Fruit fly (Drosophila melanogaster) whole organism, embryonic: ENCODE results near the gene Try29F.

Experiments used
- CG10147 ChIP-seq: fragments of 200-800 bp; sonication (Bioruptor generic); optimal IDR thresholded peaks from 2 replicates; lab custom pipeline; 2019; ENCODE audit warnings: missing biosample characterization, mild to moderate bottlenecking, missing genetic modification characterization, moderate library complexity
- CG10431 ChIP-seq: fragments of 200-800 bp; sonication (Bioruptor generic); optimal IDR thresholded peaks from 3 replicates; lab custom pipeline; 2018; ENCODE audit warnings: missing biosample characterization, mild to moderate bottlenecking, missing genetic modification characterization
- CG10565 ChIP-seq: fragments of 200-800 bp; sonication (Bioruptor generic); optimal IDR thresholded peaks from 3 replicates; lab custom pipeline; 2016; ENCODE audit warnings: missing biosample characterization, mild to moderate bottlenecking, missing genetic modification characterization
- CG11093 ChIP-seq: fragments of 200-800 bp; sonication (Bioruptor generic); IDR thresholded peaks from 3 replicates; pipeline ENCODE4 v1.3.6; 2022; ENCODE audit warnings: missing biosample characterization, missing genetic modification characterization
- CG12155 ChIP-seq: fragments of 200-800 bp; sonication (Bioruptor generic); optimal IDR thresholded peaks from 3 replicates; lab custom pipeline; 2016; ENCODE audit warnings: missing biosample characterization, missing genetic modification characterization
- CG12299 ChIP-seq: fragments of 200-800 bp; sonication (Bioruptor generic); optimal IDR thresholded peaks from 2 replicates; lab custom pipeline; 2018; ENCODE audit warnings: missing biosample characterization, mild to moderate bottlenecking, missing genetic modification characterization
- CG12942 ChIP-seq: fragments of 200-800 bp; sonication (Bioruptor generic); optimal IDR thresholded peaks from 3 replicates; lab custom pipeline; 2016; ENCODE audit warnings: missing biosample characterization, missing genetic modification characterization
- CG14014 ChIP-seq: fragments of 200-800 bp; sonication (Bioruptor generic); IDR thresholded peaks from 2 replicates; pipeline ENCODE4 v1.3.6; 2022; ENCODE audit warnings: missing biosample characterization, missing genetic modification characterization
- CG14710 ChIP-seq: fragments of 200-800 bp; sonication (Bioruptor generic); optimal IDR thresholded peaks from 3 replicates; lab custom pipeline; 2019; ENCODE audit warnings: missing biosample characterization, mild to moderate bottlenecking, missing genetic modification characterization, moderate library complexity
- CG1529 ChIP-seq: fragments of 200-800 bp; sonication (Bioruptor generic); optimal IDR thresholded peaks from 3 replicates; lab custom pipeline; 2018; ENCODE audit warnings: missing biosample characterization, missing genetic modification characterization
- CG15479 ChIP-seq: fragments of 200-800 bp; sonication (Bioruptor generic); optimal IDR thresholded peaks from 3 replicates; lab custom pipeline; 2019; ENCODE audit warnings: missing biosample characterization, mild to moderate bottlenecking, missing genetic modification characterization, moderate library complexity
- CG16779 ChIP-seq: fragments of 200-800 bp; sonication (Bioruptor generic); IDR thresholded peaks from 2 replicates; pipeline ENCODE4 v1.3.6; 2022; ENCODE audit warnings: missing biosample characterization, missing genetic modification characterization
- CG17328 ChIP-seq: fragments of 200-800 bp; sonication (Bioruptor generic); IDR thresholded peaks from 2 replicates; pipeline ENCODE4 v1.3.6; 2022; ENCODE audit warnings: missing biosample characterization, missing genetic modification characterization
- CG18619 ChIP-seq: fragments of 200-800 bp; sonication (Bioruptor generic); optimal IDR thresholded peaks from 3 replicates; lab custom pipeline; 2017; ENCODE audit warnings: missing biosample characterization, mild to moderate bottlenecking, missing genetic modification characterization
- CG32532 ChIP-seq: fragments of 200-800 bp; sonication (Bioruptor generic); IDR thresholded peaks from 2 replicates; pipeline ENCODE4 v1.3.6; 2022; ENCODE audit warnings: missing biosample characterization, missing genetic modification characterization
- CG3847 ChIP-seq: fragments of 200-800 bp; sonication (Bioruptor generic); IDR thresholded peaks from 2 replicates; pipeline ENCODE4 v1.3.6; 2022; ENCODE audit warnings: missing biosample characterization, missing genetic modification characterization
- CG4360 ChIP-seq: fragments of 200-800 bp; sonication (Bioruptor generic); IDR thresholded peaks from 2 replicates; pipeline ENCODE4 v1.3.6; 2022; ENCODE audit warnings: missing biosample characterization, missing genetic modification characterization
- CG6175 ChIP-seq: fragments of 200-800 bp; sonication (Bioruptor generic); IDR thresholded peaks from 3 replicates; pipeline ENCODE4 v1.3.6; 2022; ENCODE audit warnings: missing biosample characterization, missing genetic modification characterization
- CG6654 ChIP-seq: fragments of 200-800 bp; sonication (Bioruptor generic); optimal IDR thresholded peaks from 2 replicates; lab custom pipeline; 2017; ENCODE audit warnings: missing biosample characterization, mild to moderate bottlenecking, missing genetic modification characterization
- CG6689 ChIP-seq: fragments of 200-800 bp; sonication (Bioruptor generic); IDR thresholded peaks from 2 replicates; pipeline ENCODE4 v1.3.6; 2022; ENCODE audit warnings: missing biosample characterization, missing genetic modification characterization
- CG7928 ChIP-seq: fragments of 200-800 bp; sonication (Bioruptor generic); optimal IDR thresholded peaks from 2 replicates; lab custom pipeline; 2017; ENCODE audit warnings: missing biosample characterization, mild to moderate bottlenecking, missing genetic modification characterization
- CG8388 ChIP-seq: fragments of 200-800 bp; sonication (Bioruptor generic); optimal IDR thresholded peaks from 2 replicates; lab custom pipeline; 2019; ENCODE audit warnings: missing biosample characterization, mild to moderate bottlenecking, missing genetic modification characterization, moderate library complexity
- CG8924 ChIP-seq: fragments of 200-800 bp; optimal IDR thresholded peaks from 3 replicates; lab custom pipeline; 2019; ENCODE audit warnings: missing biosample characterization, mild to moderate bottlenecking, missing genetic modification characterization, moderate library complexity
- HLH4C ChIP-seq: fragments of 200-800 bp; sonication (Bioruptor generic); IDR thresholded peaks from 3 replicates; pipeline ENCODE4 v1.3.6; 2022; ENCODE audit warnings: missing biosample characterization, missing genetic modification characterization; ENCODE audit not compliant: partially characterized antibody
- Max ChIP-seq: fragments of 200-800 bp; sonication (Bioruptor generic); optimal IDR thresholded peaks from 2 replicates; lab custom pipeline; 2016; ENCODE audit warnings: missing biosample characterization, mild to moderate bottlenecking, missing genetic modification characterization
- Neu2 ChIP-seq: fragments of 200-800 bp; sonication (Bioruptor generic); optimal IDR thresholded peaks from 3 replicates; lab custom pipeline; 2016; ENCODE audit warnings: missing biosample characterization, missing genetic modification characterization, borderline replicate concordance
- Oli ChIP-seq: fragments of 200-800 bp; sonication (Bioruptor generic); optimal IDR thresholded peaks from 2 replicates; lab custom pipeline; 2018; ENCODE audit warnings: missing biosample characterization, mild to moderate bottlenecking, missing genetic modification characterization, moderate library complexity
- Poxn ChIP-seq: fragments of 200-800 bp; sonication (Bioruptor generic); IDR thresholded peaks from 2 replicates; pipeline ENCODE4 v1.3.6; 2022; ENCODE audit warnings: missing biosample characterization, missing genetic modification characterization
- Spps ChIP-seq: fragments of 200-800 bp; sonication (Bioruptor generic); optimal IDR thresholded peaks from 2 replicates; lab custom pipeline; 2018; ENCODE audit warnings: missing biosample characterization, mild to moderate bottlenecking, missing genetic modification characterization
- btn ChIP-seq: fragments of 200-800 bp; sonication (Bioruptor generic); optimal IDR thresholded peaks from 2 replicates; lab custom pipeline; 2016; ENCODE audit warnings: missing biosample characterization, missing genetic modification characterization
- cad ChIP-seq: fragments of >200 bp; optimal IDR thresholded peaks from 2 replicates; lab custom pipeline; 2017; ENCODE audit warnings: missing biosample characterization, missing genetic modification characterization
- chm ChIP-seq: fragments of 200-800 bp; sonication (Bioruptor generic); IDR thresholded peaks from 2 replicates; pipeline ENCODE4 v1.3.6; 2022; ENCODE audit warnings: missing biosample characterization, missing genetic modification characterization
- crol ChIP-seq: fragments of 200-800 bp; sonication (Bioruptor generic); IDR thresholded peaks from 2 replicates; pipeline ENCODE4 v1.3.6; 2022; ENCODE audit warnings: missing biosample characterization, missing genetic modification characterization
- dm ChIP-seq: fragments of 200-800 bp; sonication (Bioruptor generic); optimal IDR thresholded peaks from 3 replicates; lab custom pipeline; 2016; ENCODE audit warnings: missing biosample characterization, missing genetic modification characterization
- dpn ChIP-seq, 2 experiments: fragments of 200-800 bp; sonication (Bioruptor generic); optimal IDR thresholded peaks; 3 replicates each; lab custom pipeline; 2016; ENCODE audit warnings: missing biosample characterization in 2 of 2, missing genetic modification characterization in 2 of 2
- ewg ChIP-seq: fragments of 200-800 bp; sonication (Bioruptor generic); optimal IDR thresholded peaks from 3 replicates; lab custom pipeline; 2017; ENCODE audit warnings: mild to moderate bottlenecking, missing biosample characterization, missing genetic modification reagents, missing genetic modification characterization
- gcm2 ChIP-seq: fragments of 200-800 bp; sonication (Bioruptor generic); optimal IDR thresholded peaks from 2 replicates; lab custom pipeline; 2016; ENCODE audit warnings: missing biosample characterization, missing genetic modification characterization
- gro ChIP-seq: fragments of 200-800 bp; sonication (Bioruptor generic); optimal IDR thresholded peaks from 2 replicates; lab custom pipeline; 2016; ENCODE audit warnings: missing biosample characterization, missing genetic modification characterization
- gsb-n ChIP-seq: fragments of 200-800 bp; sonication (Bioruptor generic); optimal IDR thresholded peaks from 3 replicates; lab custom pipeline; 2018; ENCODE audit warnings: missing biosample characterization, mild to moderate bottlenecking, missing genetic modification characterization
- hbn ChIP-seq: fragments of 200-800 bp; sonication (Bioruptor generic); IDR thresholded peaks from 2 replicates; pipeline ENCODE4 v1.3.6; 2022; ENCODE audit warnings: missing biosample characterization, missing genetic modification characterization; ENCODE audit not compliant: partially characterized antibody
- lmd ChIP-seq: fragments of 200-800 bp; sonication (Bioruptor generic); IDR thresholded peaks from 2 replicates; pipeline ENCODE4 v1.3.6; 2022; ENCODE audit warnings: missing biosample characterization, missing genetic modification characterization
- lola ChIP-seq, 3 experiments: fragments of >200 bp in 2 of 3; fragments of 200-800 bp in 1 of 3; sonication (Bioruptor generic) in 1 of 3; optimal IDR thresholded peaks; 2 replicates each; lab custom pipeline; 2017 to 2019; ENCODE audit warnings: missing biosample characterization in 3 of 3, missing genetic modification characterization in 3 of 3, mild to moderate bottlenecking in 1 of 3, moderate library complexity in 1 of 3
- p53 ChIP-seq: fragments of 200-800 bp; sonication (Bioruptor generic); optimal IDR thresholded peaks from 2 replicates; lab custom pipeline; 2016; ENCODE audit warnings: missing biosample characterization, missing genetic modification characterization
- pfk ChIP-seq: fragments of 200-800 bp; sonication (Bioruptor generic); optimal IDR thresholded peaks from 2 replicates; lab custom pipeline; 2018; ENCODE audit warnings: missing biosample characterization, mild to moderate bottlenecking, missing genetic modification characterization, moderate library complexity
- psq ChIP-seq: fragments of 200-800 bp; sonication (Bioruptor generic); optimal IDR thresholded peaks from 2 replicates; lab custom pipeline; 2017; ENCODE audit warnings: missing biosample characterization, missing genetic modification characterization
- repo ChIP-seq: fragments of 200-800 bp; sonication (Bioruptor generic); optimal IDR thresholded peaks from 2 replicates; lab custom pipeline; 2016; ENCODE audit warnings: missing biosample characterization, missing genetic modification characterization
- sna ChIP-seq: fragments of 200-800 bp; sonication (Bioruptor generic); IDR thresholded peaks from 2 replicates; pipeline ENCODE4 v1.3.6; 2022; ENCODE audit warnings: missing biosample characterization, missing genetic modification characterization; ENCODE audit not compliant: partially characterized antibody
- sqz ChIP-seq: fragments of 200-800 bp; sonication (Bioruptor generic); optimal IDR thresholded peaks from 3 replicates; lab custom pipeline; 2018; ENCODE audit warnings: missing biosample characterization, mild to moderate bottlenecking, missing genetic modification characterization
- trh ChIP-seq: fragments of 200-800 bp; sonication (Bioruptor generic); optimal IDR thresholded peaks from 2 replicates; lab custom pipeline; 2016; ENCODE audit warnings: missing biosample characterization, missing genetic modification characterization
- usp ChIP-seq: fragments of >200 bp; optimal IDR thresholded peaks from 2 replicates; lab custom pipeline; 2017; ENCODE audit warnings: missing biosample characterization, missing genetic modification characterization
- vfl ChIP-seq: fragments of 200-800 bp; sonication (Bioruptor generic); optimal IDR thresholded peaks from 2 replicates; lab custom pipeline; 2016; ENCODE audit warnings: missing biosample characterization, missing genetic modification characterization

Gene Try29F

DNA sequence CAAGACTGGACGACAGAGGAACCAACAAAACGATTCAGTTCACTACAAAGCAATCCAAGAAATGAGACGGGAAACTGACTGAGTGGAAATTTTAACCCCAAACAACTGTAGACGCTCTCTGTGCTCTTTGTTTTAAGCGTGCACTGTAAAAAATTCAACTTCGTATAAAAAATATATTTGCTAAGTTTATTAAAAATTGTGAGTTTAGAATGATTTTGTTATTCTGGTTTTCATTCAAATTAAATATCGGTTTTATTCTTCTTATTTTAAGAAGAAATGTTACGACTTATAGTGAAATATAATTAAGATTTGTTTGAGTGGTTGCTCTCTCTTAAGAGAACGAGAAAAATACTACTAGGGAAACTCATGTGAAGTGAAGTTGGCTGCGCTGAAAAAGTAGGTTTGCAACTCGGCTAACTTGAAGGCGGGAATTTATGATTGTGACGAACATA lies 40.3 kb upstream of the Try29F start:
- peak; percentile 95 for TF ChIP-seq CG12155
- TF ChIP-seq btn (GFP tag; lab: Kevin White, UChicago): peak; percentile 73
- TF ChIP-seq hbn: no peak; the same call in 1 of the 2 replicates
- peak; percentile 96 for TF ChIP-seq CG3847 (GFP tag; lab: Robert Waterston, UW)
- peak; percentile 60 for TF ChIP-seq CG10431 (GFP tag; lab: Kevin White, UChicago)
- TF ChIP-seq sna (GFP tag; lab: Robert Waterston, UW): peak; percentile 18; the same call in 1 of the 2 replicates
- peak; percentile 95 for TF ChIP-seq CG11093
- TF ChIP-seq gro (GFP tag; lab: Kevin White, UChicago): peak; percentile 68
- no peak for TF ChIP-seq usp (GFP tag; lab: Kevin White, UChicago)
- TF ChIP-seq pfk (GFP tag; lab: Kevin White, UChicago): peak; percentile 37
- peak; percentile 84 for TF ChIP-seq CG1529 (GFP tag; lab: Kevin White, UChicago)
- peak; percentile 96 for TF ChIP-seq gcm2
- TF ChIP-seq crol (GFP tag; lab: Robert Waterston, UW): peak; percentile 85
- peak; percentile 97 for TF ChIP-seq CG8924 (tag; lab: Kevin White, UChicago)
- peak; percentile 90 for TF ChIP-seq CG16779 (GFP tag; lab: Robert Waterston, UW)
- peak; percentile 88 for TF ChIP-seq dm (GFP tag; lab: Kevin White, UChicago)
- TF ChIP-seq CG6654 (GFP tag; lab: Kevin White, UChicago): peak; percentile 59
- peak; percentile 3 for TF ChIP-seq CG15479 (GFP tag; lab: Kevin White, UChicago)
- TF ChIP-seq dpn (GFP tag; optimal IDR thresholded peaks at IDR 0.05; lab: Kevin White, UChicago): peak; percentile 91 to 97
- peak; percentile 94 for TF ChIP-seq CG8388 (GFP tag; lab: Kevin White, UChicago)
- TF ChIP-seq lmd (GFP tag; lab: Robert Waterston, UW): peak; percentile 97
- peak; percentile 47 for TF ChIP-seq sqz (GFP tag; lab: Kevin White, UChicago)
- peak; percentile 98 for TF ChIP-seq CG6689 (GFP tag; lab: Robert Waterston, UW)
- TF ChIP-seq CG12299 (tag; lab: Kevin White, UChicago): peak; percentile 93
- TF ChIP-seq HLH4C: no peak
- peak; percentile 81 for TF ChIP-seq CG10147 (GFP tag; lab: Kevin White, UChicago)
- TF ChIP-seq CG32532 (GFP tag; lab: Robert Waterston, UW): peak; percentile 97
- TF ChIP-seq CG17328: peak; percentile 99
- TF ChIP-seq Oli (tag; lab: Kevin White, UChicago): peak; percentile 91
- TF ChIP-seq ewg (GFP tag; lab: Kevin White, UChicago): peak; percentile 81
- peak; percentile 94 for TF ChIP-seq CG14710
- TF ChIP-seq gsb-n (tag; lab: Kevin White, UChicago): peak; percentile 95
- TF ChIP-seq vfl (GFP tag; lab: Kevin White, UChicago): peak; percentile 75
- peak; percentile 82 for TF ChIP-seq Max (GFP tag; lab: Kevin White, UChicago)
- TF ChIP-seq cad (GFP tag; lab: Kevin White, UChicago): no peak
- peak; percentile 98 for TF ChIP-seq chm
- TF ChIP-seq CG14014: peak; percentile 96
- peak; percentile 73 for TF ChIP-seq Poxn (GFP tag; lab: Robert Waterston, UW)
- peak; percentile 92 for TF ChIP-seq Spps (tag; lab: Kevin White, UChicago)
- peak; percentile 34 for TF ChIP-seq CG10565 (GFP tag; lab: Kevin White, UChicago)
- peak; percentile 90 for TF ChIP-seq psq (GFP tag; lab: Kevin White, UChicago)
- peak; percentile 86 for TF ChIP-seq p53 (GFP tag; lab: Kevin White, UChicago)
- peak in 1 of 3 experiments; percentile 99 for TF ChIP-seq lola (GFP tag; optimal IDR thresholded peaks at IDR 0.05; lab: Kevin White, UChicago)
- peak; percentile 92 for TF ChIP-seq CG18619 (GFP tag; lab: Kevin White, UChicago)
- peak; percentile 41 for TF ChIP-seq CG7928 (GFP tag; lab: Kevin White, UChicago)
- TF ChIP-seq repo: peak; percentile 86
- TF ChIP-seq CG12942 (GFP tag; lab: Kevin White, UChicago): peak; percentile 95
- TF ChIP-seq CG6175 (GFP tag; lab: Robert Waterston, UW): peak; percentile 94
- TF ChIP-seq Neu2 (GFP tag; lab: Kevin White, UChicago): peak; percentile 35
- peak; percentile 84 for TF ChIP-seq CG4360
- TF ChIP-seq trh (GFP tag; lab: Kevin White, UChicago): peak; percentile 95
